Worm (Caenorhabditis elegans) whole organism, mixed stage, embryonic: Measurements from ENCODE around the gene mct-6.

ENCODE experiments used
- M03D4.4 ChIP-seq: sonication (generic microtip); optimal IDR thresholded peaks from 2 replicates; lab custom pipeline; 2017; ENCODE audit warnings: mild to moderate bottlenecking, missing genetic modification characterization, missing compliant biosample characterization
- blmp-1 ChIP-seq: fragments of 150-350 bp; optimal IDR thresholded peaks from 2 replicates; lab custom pipeline; 2014; ENCODE audit warnings: missing biosample characterization, missing genetic modification characterization
- ces-1 ChIP-seq: fragments of 150-350 bp; optimal IDR thresholded peaks from 2 replicates; lab custom pipeline; 2014; ENCODE audit warnings: missing biosample characterization, missing genetic modification reagents, missing genetic modification characterization
- elt-3 ChIP-seq: fragments of 150-350 bp; optimal IDR thresholded peaks from 2 replicates; lab custom pipeline; 2014; ENCODE audit warnings: missing biosample characterization, missing genetic modification characterization
- lsy-2 ChIP-seq: fragments of 150-350 bp; optimal IDR thresholded peaks from 2 replicates; lab custom pipeline; 2014; ENCODE audit warnings: missing biosample characterization, missing genetic modification characterization
- mep-1 ChIP-seq: fragments of 150-350 bp; optimal IDR thresholded peaks from 2 replicates; lab custom pipeline; 2017; ENCODE audit warnings: missing biosample characterization, missing genetic modification reagents, missing genetic modification characterization, inconsistent platforms
- nhr-237 ChIP-seq: fragments of 150-350 bp; optimal IDR thresholded peaks from 2 replicates; lab custom pipeline; 2014; ENCODE audit warnings: missing biosample characterization, missing genetic modification characterization
- nhr-28 ChIP-seq: fragments of 150-350 bp; optimal IDR thresholded peaks from 2 replicates; lab custom pipeline; 2014; ENCODE audit warnings: missing biosample characterization, missing genetic modification characterization
- sem-2 ChIP-seq: fragments of 200-800 bp; sonication (Bioruptor generic); optimal IDR thresholded peaks from 2 replicates; lab custom pipeline; 2018; ENCODE audit warnings: mild to moderate bottlenecking, missing genetic modification characterization, missing compliant biosample characterization
- snpc-4 ChIP-seq: fragments of 150-350 bp; optimal IDR thresholded peaks from 2 replicates; lab custom pipeline; 2014; ENCODE audit warnings: missing biosample characterization, missing genetic modification characterization
- unc-62 ChIP-seq: fragments of 150-350 bp; optimal IDR thresholded peaks from 2 replicates; lab custom pipeline; 2014; ENCODE audit warnings: missing biosample characterization, missing genetic modification reagents, missing genetic modification characterization
- ztf-11 ChIP-seq: fragments of 150-350 bp; optimal IDR thresholded peaks from 2 replicates; lab custom pipeline; 2014; ENCODE audit warnings: missing biosample characterization, missing genetic modification characterization

DNA sequence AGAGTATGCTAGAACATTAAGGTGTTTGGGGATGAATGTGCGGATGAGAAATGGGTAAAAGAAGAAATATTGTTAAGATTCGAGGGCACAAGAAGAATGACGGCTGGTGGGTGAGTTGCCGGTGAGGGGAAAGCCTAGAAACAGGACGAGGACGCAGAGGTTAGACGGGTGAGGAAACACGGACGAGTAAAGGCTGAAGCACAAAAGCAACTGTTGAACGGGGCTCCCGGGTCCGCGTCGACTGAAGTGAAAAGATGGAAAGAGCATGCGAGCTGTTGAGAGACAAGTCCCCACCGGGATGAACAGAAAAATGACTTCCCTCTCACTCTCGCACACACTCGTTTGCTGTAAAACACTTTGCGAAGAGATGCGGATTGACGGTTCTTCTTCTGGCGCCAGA, 41.7 kb upstream of the mct-6 start:
- TF ChIP-seq mep-1 (tag; lab: Kevin White, UChicago) (no peak), unc-62 (GFP tag; lab: Kevin White, UChicago) (peak; percentile 0), blmp-1 (tag; lab: Kevin White, UChicago) (no peak), sem-2 (no peak), M03D4.4 (tag; lab: Kevin White, UChicago) (no peak), ztf-11 (tag; lab: Kevin White, UChicago) (no peak), lsy-2 (tag; lab: Kevin White, UChicago) (no peak), nhr-28 (tag; lab: Kevin White, UChicago) (no peak), nhr-237 (tag; lab: Kevin White, UChicago) (no peak), ces-1 (no peak), snpc-4 (tag; lab: Kevin White, UChicago) (no peak), elt-3 (tag; lab: Kevin White, UChicago) (no peak)
